Fruit fly (Drosophila melanogaster): Measurements from ENCODE around the gene CG4619.

DNA sequence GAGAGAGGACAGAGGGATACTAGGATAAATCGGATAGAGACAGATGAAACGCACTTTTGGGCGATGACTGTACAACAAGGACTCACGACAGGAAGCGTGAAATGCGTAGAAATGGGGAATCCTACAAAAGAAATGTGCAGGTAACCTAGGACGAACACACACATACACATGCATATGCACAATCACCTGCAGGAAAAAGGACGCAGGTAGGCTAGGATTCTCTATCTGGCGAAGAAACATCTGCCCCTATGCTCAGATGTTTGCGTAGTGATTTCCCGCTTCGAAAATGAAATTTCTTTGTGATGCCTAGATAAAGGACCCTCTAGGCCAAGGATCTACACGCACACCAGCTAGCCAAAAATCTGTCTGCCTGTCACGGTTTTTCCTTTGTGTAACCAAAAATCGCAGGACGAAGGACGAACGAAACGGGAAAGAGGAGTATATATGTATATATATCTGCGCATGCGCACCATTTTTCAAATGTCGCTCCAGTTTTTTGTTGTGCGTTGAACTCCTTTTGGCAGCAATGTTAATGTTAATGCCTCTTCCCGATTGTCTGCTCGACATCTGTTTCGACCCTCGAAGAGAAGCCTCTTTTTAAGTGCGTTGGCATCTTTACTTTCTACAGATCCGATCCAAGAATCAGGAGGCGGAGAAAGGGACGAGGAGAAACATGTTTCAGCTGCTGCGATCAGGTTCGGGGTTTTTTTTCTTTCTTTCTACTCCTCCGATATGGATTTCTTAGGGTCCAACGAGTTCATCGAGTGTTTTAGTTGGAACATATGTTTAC lies 49.7 kb downstream of the CG4619 start:
- TF ChIP-seq CG10348 (GFP tag; IDR thresholded peaks at IDR 0.05) (no peak), CG4496 (GFP tag; IDR thresholded peaks at IDR 0.05) (no peak), rn (GFP tag; IDR thresholded peaks at IDR 0.05) (no peak), CG34367 (tag; optimal IDR thresholded peaks at IDR 0.05) (no peak), CG14655 (GFP tag; optimal IDR thresholded peaks at IDR 0.05) (no peak), CG12605 (GFP tag; IDR thresholded peaks at IDR 0.05) (no peak), EcR (GFP tag; optimal IDR thresholded peaks at IDR 0.05) (peak; percentile 86), D1 (tag; optimal IDR thresholded peaks at IDR 0.05) (no peak), CG8159 (tag; optimal IDR thresholded peaks at IDR 0.05) (no peak), CG17806 (tag; optimal IDR thresholded peaks at IDR 0.05) (no peak), CG9948 (tag; optimal IDR thresholded peaks at IDR 0.05) (no peak), CG32121 (GFP tag; IDR thresholded peaks at IDR 0.05) (no peak)

All from whole organism, pupa.